Fruit fly (Drosophila melanogaster): ENCODE data around the gene alph.
A peak's percentile ranks its signal among the peaks of the same experiment; 100 is the strongest.

The alph gene

DNA sequence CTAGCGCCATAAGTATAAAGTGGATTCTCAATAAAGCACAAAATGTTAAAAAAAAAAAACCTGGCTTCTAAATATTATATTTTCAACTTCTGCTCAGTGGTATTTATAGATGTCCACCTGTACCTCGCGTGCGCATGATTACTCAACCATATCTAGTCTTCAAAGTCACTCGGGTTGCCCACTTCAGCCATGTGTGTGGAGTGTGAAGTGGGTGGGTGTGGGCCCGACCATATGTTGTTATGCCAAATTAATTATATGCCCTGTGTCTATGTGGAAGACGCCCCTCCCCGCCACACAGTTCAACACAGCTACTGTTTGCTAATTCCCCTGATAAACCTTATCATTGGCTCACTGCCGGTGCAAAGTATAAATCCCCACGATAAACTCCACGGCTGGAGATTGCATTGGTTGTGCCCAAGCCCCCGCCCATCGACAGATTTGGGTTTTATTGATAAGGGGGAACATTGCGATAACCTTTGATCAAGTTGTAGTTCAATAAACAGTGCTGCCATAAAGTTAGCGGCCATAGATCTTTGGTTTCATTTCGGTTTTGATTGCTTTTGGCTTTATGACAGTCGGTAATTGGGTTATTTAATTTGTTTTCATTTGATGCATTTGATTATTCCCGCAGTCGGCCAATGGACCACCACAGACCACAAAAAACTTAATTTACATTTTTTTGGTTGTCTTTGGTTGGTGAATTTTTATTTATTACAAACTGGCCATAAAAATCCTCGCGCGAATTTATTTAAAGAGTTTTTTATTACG lies 29.3 kb downstream of the alph start (continued):
- TF ChIP-seq Bteb2 (GFP tag; optimal IDR thresholded peaks at IDR 0.05) (no peak), HLH4C (GFP tag; IDR thresholded peaks at IDR 0.05; ENCODE audit: partially characterized antibody) (no peak), Lim3 (GFP tag; IDR thresholded peaks at IDR 0.05) (0 out of 2 replicates have a peak, but pooled peaks have one; percentile 20), Doc2 (GFP tag; IDR thresholded peaks at IDR 0.05) (no peak), zf30C (GFP tag; optimal IDR thresholded peaks at IDR 0.05) (no peak), Oaz (GFP tag; IDR thresholded peaks at IDR 0.05) (no peak), CG18262 (tag; optimal IDR thresholded peaks at IDR 0.05) (no peak), scrt (GFP tag; optimal IDR thresholded peaks at IDR 0.05) (no peak), rib (GFP tag; IDR thresholded peaks at IDR 0.05) (peak; percentile 61; the same call in 1 of the 2 replicates), Meics (GFP tag; optimal IDR thresholded peaks at IDR 0.05) (no peak), Pdp1 (GFP tag; optimal IDR thresholded peaks at IDR 0.05) (peak in 1 of 2 experiments; percentile 79), Nf-YA (GFP tag; IDR thresholded peaks at IDR 0.05) (no peak), CG13624 (GFP tag; optimal IDR thresholded peaks at IDR 0.05) (no peak), onecut (GFP tag; IDR thresholded peaks at IDR 0.05) (no peak), sima (GFP tag; optimal IDR thresholded peaks at IDR 0.05) (no peak), Oli (tag; optimal IDR thresholded peaks at IDR 0.05) (no peak), chif (GFP tag; optimal IDR thresholded peaks at IDR 0.05) (no peak), CG11560 (tag; IDR thresholded peaks at IDR 0.05) (no peak), CG2875 (GFP tag; optimal IDR thresholded peaks at IDR 0.05) (no peak), CG31224 (GFP tag; IDR thresholded peaks at IDR 0.05) (0 out of 2 replicates have a peak, but pooled peaks have one; percentile 17), CG34376 (GFP tag; optimal IDR thresholded peaks at IDR 0.05) (peak; percentile 88), Camta (GFP tag; optimal IDR thresholded peaks at IDR 0.05) (no peak), D19B (GFP tag; optimal IDR thresholded peaks at IDR 0.05) (no peak), ATbp (GFP tag; optimal IDR thresholded peaks at IDR 0.05) (no peak), pfk (GFP tag; optimal IDR thresholded peaks at IDR 0.05) (no peak), YL-1 (GFP tag; optimal IDR thresholded peaks at IDR 0.05) (no peak), CG43689 (GFP tag; IDR thresholded peaks at IDR 0.05) (no peak), Bdp1 (GFP tag; optimal IDR thresholded peaks at IDR 0.05) (no peak), CG1602 (GFP tag; optimal IDR thresholded peaks at IDR 0.05) (no peak), Hr78 (GFP tag; optimal IDR thresholded peaks at IDR 0.05) (peak in 1 of 2 experiments; percentile 92), lmd (GFP tag; IDR thresholded peaks at IDR 0.05) (no peak; the same call in 1 of the 2 replicates), ap (GFP tag; IDR thresholded peaks at IDR 0.05) (no peak), CG32532 (GFP tag; IDR thresholded peaks at IDR 0.05) (no peak), CG14050 (GFP tag; IDR thresholded peaks at IDR 0.05) (no peak), CG10209 (GFP tag; optimal IDR thresholded peaks at IDR 0.05) (no peak), CG3281 (GFP tag; optimal IDR thresholded peaks at IDR 0.05) (no peak), h (optimal IDR thresholded peaks at IDR 0.05) (no peak), gt (GFP tag; IDR thresholded peaks at IDR 0.05) (no peak), CG3726 (GFP tag; IDR thresholded peaks at IDR 0.05) (no peak), Side (GFP tag; optimal IDR thresholded peaks at IDR 0.05) (no peak), pros (GFP tag; optimal IDR thresholded peaks at IDR 0.05) (no peak), fru (optimal IDR thresholded peaks at IDR 0.05) (no peak), nom (GFP tag; optimal IDR thresholded peaks at IDR 0.05) (no peak), CG10321 (GFP tag; IDR thresholded peaks at IDR 0.05) (no peak), chinmo (GFP tag; IDR thresholded peaks at IDR 0.05; ENCODE audit: partially characterized antibody) (peak; percentile 77; the same call in 1 of the 4 replicates), PHDP (tag; optimal IDR thresholded peaks at IDR 0.05) (no peak), chm (GFP tag; IDR thresholded peaks at IDR 0.05) (no peak), eve (GFP tag; optimal IDR thresholded peaks at IDR 0.05) (no peak), phol (tag; optimal IDR thresholded peaks at IDR 0.05) (no peak), CG18764 (GFP tag; optimal IDR thresholded peaks at IDR 0.05) (no peak)

Data from whole organism, embryonic.